Fruit fly (Drosophila melanogaster) whole organism, wandering third instar larva: ENCODE measurements around the gene Ugt302K1.
A peak's percentile ranks its signal among the peaks of the same experiment; 100 is the strongest.

Experiments used
- Abd-B ChIP-seq: fragments of >200 bp; optimal IDR thresholded peaks from 2 replicates; lab custom pipeline; 2017; ENCODE audit warnings: missing biosample characterization, missing genetic modification characterization
- CG32264 ChIP-seq: fragments of 200-800 bp; sonication (Bioruptor generic); optimal IDR thresholded peaks from 2 replicates; lab custom pipeline; 2016; ENCODE audit warnings: missing biosample characterization, missing genetic modification characterization
- CG9705 ChIP-seq: fragments of 200-800 bp; sonication (Bioruptor generic); optimal IDR thresholded peaks from 2 replicates; lab custom pipeline; 2018; ENCODE audit warnings: missing biosample characterization, mild to moderate bottlenecking, missing genetic modification characterization
- CrebA ChIP-seq: fragments of 200-800 bp; sonication (Bioruptor generic); optimal IDR thresholded peaks from 2 replicates; lab custom pipeline; 2016; ENCODE audit warnings: missing biosample characterization, mild to moderate bottlenecking, missing genetic modification characterization, borderline replicate concordance
- Dfd ChIP-seq: fragments of >200 bp; optimal IDR thresholded peaks from 2 replicates; lab custom pipeline; 2017; ENCODE audit warnings: missing biosample characterization, missing genetic modification characterization
- Dif ChIP-seq: fragments of 200-275, 200-300 bp; sonication (Bioruptor generic); optimal IDR thresholded peaks from 2 replicates; lab custom pipeline; 2018; ENCODE audit warnings: missing biosample characterization, missing genetic modification characterization; ENCODE audit not compliant: partially characterized antibody
- GATAd ChIP-seq: sonication (Bioruptor generic); optimal IDR thresholded peaks from 2 replicates; lab custom pipeline; 2016; ENCODE audit warnings: missing biosample characterization, missing genetic modification characterization
- HLH106 ChIP-seq: fragments of 200-800 bp; optimal IDR thresholded peaks from 3 replicates; lab custom pipeline; 2019; ENCODE audit warnings: missing biosample characterization, mild to moderate bottlenecking, missing genetic modification characterization, moderate library complexity
- Hnf4 ChIP-seq: fragments of 200-800 bp; sonication (Bioruptor generic); optimal IDR thresholded peaks from 2 replicates; lab custom pipeline; 2016; ENCODE audit warnings: missing biosample characterization, mild to moderate bottlenecking, missing genetic modification characterization
- Hr78 ChIP-seq: fragments of >200 bp; optimal IDR thresholded peaks from 2 replicates; lab custom pipeline; 2017; ENCODE audit warnings: missing biosample characterization, missing genetic modification characterization
- Hr83 ChIP-seq: fragments of 200-300 bp; sonication (Bioruptor generic); optimal IDR thresholded peaks from 2 replicates; lab custom pipeline; 2016; ENCODE audit warnings: missing biosample characterization, mild to moderate bottlenecking, missing genetic modification characterization, moderate library complexity; ENCODE audit not compliant: poor library complexity, severe bottlenecking
- Jra ChIP-seq: sonication (Bioruptor generic); optimal IDR thresholded peaks from 2 replicates; lab custom pipeline; 2016; ENCODE audit warnings: missing biosample characterization, missing genetic modification characterization
- Mio ChIP-seq: sonication (Bioruptor generic); optimal IDR thresholded peaks from 2 replicates; lab custom pipeline; 2016; ENCODE audit warnings: missing biosample characterization, missing genetic modification characterization
- Myc ChIP-seq: fragments of >200 bp; optimal IDR thresholded peaks from 2 replicates; lab custom pipeline; 2017
- N ChIP-seq: fragments of >200 bp; optimal IDR thresholded peaks from 2 replicates; lab custom pipeline; 2018; ENCODE audit warnings: missing biosample characterization, missing external identifiers, missing genetic modification characterization
- OdsH ChIP-seq: fragments of 200-800 bp; sonication (Bioruptor generic); optimal IDR thresholded peaks from 2 replicates; lab custom pipeline; 2016; ENCODE audit warnings: missing biosample characterization, mild to moderate bottlenecking, missing genetic modification characterization
- Rel ChIP-seq, 2 experiments: fragments of 200-800 bp; sonication (Bioruptor generic) in 1 of 2; optimal IDR thresholded peaks; 2 replicates in 1 of 2; 3 replicates in 1 of 2; lab custom pipeline; 2016 to 2019; ENCODE audit warnings: mild to moderate bottlenecking in 2 of 2, missing biosample characterization in 2 of 2, missing genetic modification characterization in 2 of 2, moderate library complexity in 1 of 2
- Sp1 ChIP-seq: fragments of 200-800 bp; sonication (Bioruptor generic); optimal IDR thresholded peaks from 3 replicates; lab custom pipeline; 2019; ENCODE audit warnings: missing biosample characterization, mild to moderate bottlenecking, missing genetic modification characterization, moderate library complexity
- Vsx2 ChIP-seq: fragments of 200-300, 225-300 bp; sonication (Bioruptor generic); optimal IDR thresholded peaks from 2 replicates; lab custom pipeline; 2018; ENCODE audit warnings: missing biosample characterization, missing genetic modification characterization; ENCODE audit not compliant: partially characterized antibody
- br ChIP-seq: fragments of 200-800 bp; sonication (Bioruptor generic); optimal IDR thresholded peaks from 2 replicates; lab custom pipeline; 2016; ENCODE audit warnings: missing biosample characterization, missing genetic modification characterization
- brk ChIP-seq: fragments of 200-800 bp; sonication (Bioruptor generic); optimal IDR thresholded peaks from 2 replicates; lab custom pipeline; 2016; ENCODE audit warnings: missing biosample characterization, mild to moderate bottlenecking, missing genetic modification characterization
- dl ChIP-seq, 2 experiments: fragments of 175-275, 200-275 bp in 1 of 2; fragments of 200-275 bp in 1 of 2; sonication (Bioruptor generic); optimal IDR thresholded peaks; lab custom pipeline; 2018; ENCODE audit warnings: mild to moderate bottlenecking in 2 of 2, missing biosample characterization in 2 of 2, missing genetic modification characterization in 2 of 2, moderate library complexity in 2 of 2; ENCODE audit not compliant: partially characterized antibody in 2 of 2, insufficient read depth in 1 of 2
- dmrt93B ChIP-seq: fragments of 200-800 bp; sonication (Bioruptor generic); optimal IDR thresholded peaks from 2 replicates; lab custom pipeline; 2018; ENCODE audit warnings: missing biosample characterization, mild to moderate bottlenecking, missing genetic modification characterization
- dsf ChIP-seq: sonication (Bioruptor generic); optimal IDR thresholded peaks from 2 replicates; lab custom pipeline; 2016; ENCODE audit warnings: missing biosample characterization, missing genetic modification characterization, borderline replicate concordance
- ey ChIP-seq: fragments of 200-800 bp; sonication (Bioruptor generic); optimal IDR thresholded peaks from 2 replicates; lab custom pipeline; 2016; ENCODE audit warnings: missing biosample characterization, missing genetic modification characterization
- foxo ChIP-seq, 2 experiments: fragments of 200-800 bp; sonication (Bioruptor generic); optimal IDR thresholded peaks; 2 replicates in 1 of 2; 3 replicates in 1 of 2; lab custom pipeline; 2016 to 2017; ENCODE audit warnings: missing biosample characterization in 2 of 2, missing genetic modification characterization in 2 of 2
- fru ChIP-seq: fragments of 200-800 bp; sonication (Bioruptor generic); optimal IDR thresholded peaks from 3 replicates; lab custom pipeline; 2016; ENCODE audit warnings: missing biosample characterization, mild to moderate bottlenecking, missing genetic modification characterization
- h ChIP-seq: fragments of 200-800 bp; sonication (Bioruptor generic); optimal IDR thresholded peaks from 3 replicates; lab custom pipeline; 2016; ENCODE audit warnings: missing biosample characterization, mild to moderate bottlenecking, missing genetic modification characterization
- jim ChIP-seq: fragments of 175-275, 200-325 bp; sonication (Bioruptor generic); optimal IDR thresholded peaks from 2 replicates; lab custom pipeline; 2016; ENCODE audit warnings: missing biosample characterization, mild to moderate bottlenecking, missing genetic modification characterization
- lola ChIP-seq: fragments of >200 bp; optimal IDR thresholded peaks from 2 replicates; lab custom pipeline; 2017; ENCODE audit warnings: missing biosample characterization, missing genetic modification characterization
- pan ChIP-seq: fragments of >200 bp; optimal IDR thresholded peaks from 2 replicates; lab custom pipeline; 2017
- psq ChIP-seq: fragments of 200-800 bp; sonication (Bioruptor generic); optimal IDR thresholded peaks from 3 replicates; lab custom pipeline; 2017; ENCODE audit warnings: missing biosample characterization, mild to moderate bottlenecking, missing genetic modification characterization, moderate library complexity
- rgr ChIP-seq: fragments of 200-800 bp; sonication (Bioruptor generic); optimal IDR thresholded peaks from 3 replicates; lab custom pipeline; 2016; ENCODE audit warnings: missing biosample characterization, mild to moderate bottlenecking, missing genetic modification characterization
- sage ChIP-seq: fragments of 200-800 bp; sonication (Bioruptor generic); optimal IDR thresholded peaks from 2 replicates; lab custom pipeline; 2016; ENCODE audit warnings: missing biosample characterization, mild to moderate bottlenecking, missing genetic modification characterization
- sv ChIP-seq: fragments of 200-800 bp; sonication (Bioruptor generic); optimal IDR thresholded peaks from 3 replicates; lab custom pipeline; 2016; ENCODE audit warnings: missing biosample characterization, missing genetic modification characterization
- tai ChIP-seq: sonication (Bioruptor generic); optimal IDR thresholded peaks from 2 replicates; lab custom pipeline; 2016; ENCODE audit warnings: missing biosample characterization, missing genetic modification characterization
- usp ChIP-seq: fragments of >200 bp; optimal IDR thresholded peaks from 2 replicates; lab custom pipeline; 2017; ENCODE audit warnings: missing biosample characterization, missing genetic modification characterization
- woc ChIP-seq: sonication (Bioruptor generic); optimal IDR thresholded peaks from 2 replicates; lab custom pipeline; 2016; ENCODE audit warnings: missing biosample characterization, mild to moderate bottlenecking, missing genetic modification characterization

Ugt302K1 gene

dm6 chr3R:11160907-11161306 lies 7.3 kb upstream of the Ugt302K1 start, which contains the start of gene CG4757:
TSS of gene CG4757 (plus strand) at chr3R:11161207.
- TF ChIP-seq psq (GFP tag; lab: Kevin White, UChicago) (no peak), h (GFP tag; lab: Kevin White, UChicago) (no peak), Hr78 (GFP tag; lab: Kevin White, UChicago) (no peak), tai (GFP tag; lab: Kevin White, UChicago) (no peak), brk (GFP tag; lab: Kevin White, UChicago) (no peak), ey (no peak), Hnf4 (GFP tag; lab: Kevin White, UChicago) (no peak), jim (no peak)
- TF ChIP-seq, all 38 proteins: peak for 0

- TF ChIP-seq CG32264 (no peak), Hnf4 (GFP tag; lab: Kevin White, UChicago) (peak; percentile 25), Hr78 (GFP tag; lab: Kevin White, UChicago) (no peak), pan (no peak), jim (peak; percentile 2), sv (GFP tag; lab: Kevin White, UChicago) (no peak), Rel (GFP tag; optimal IDR thresholded peaks at IDR 0.05; lab: Kevin White, UChicago) (no peak), Rel (tag; optimal IDR thresholded peaks at IDR 0.05; lab: Kevin White, UChicago) (no peak), Jra (GFP tag; lab: Kevin White, UChicago) (peak; percentile 68), N (GFP tag; lab: Kevin White, UChicago) (no peak), Dif (peak; percentile 94), rgr (GFP tag; lab: Kevin White, UChicago) (peak; percentile 35), fru (GFP tag; lab: Kevin White, UChicago) (peak; percentile 80), dl (GFP tag; optimal IDR thresholded peaks at IDR 0.05; lab: Kevin White, UChicago; ENCODE audit: insufficient read depth in 1 of 2, partially characterized antibody in 2 of 2) (peak; percentile 89 to 93), CrebA (peak; percentile 1), foxo (GFP tag; optimal IDR thresholded peaks at IDR 0.05; lab: Kevin White, UChicago) (peak in 1 of 2 experiments; percentile 16), ey (no peak), HLH106 (tag; lab: Kevin White, UChicago) (no peak), woc (GFP tag; lab: Kevin White, UChicago) (no peak), tai (GFP tag; lab: Kevin White, UChicago) (no peak), Abd-B (GFP tag; lab: Kevin White, UChicago) (no peak), dsf (GFP tag; lab: Kevin White, UChicago) (no peak), CG9705 (GFP tag; lab: Kevin White, UChicago) (no peak), h (GFP tag; lab: Kevin White, UChicago) (peak; percentile 34), Dfd (GFP tag; lab: Kevin White, UChicago) (no peak), Sp1 (GFP tag; lab: Kevin White, UChicago) (no peak), Hr83 (GFP tag; lab: Kevin White, UChicago) (no peak), usp (GFP tag; lab: Kevin White, UChicago) (no peak), OdsH (no peak), Myc (lab: Kevin White, UChicago) (no peak), lola (GFP tag; lab: Kevin White, UChicago) (no peak), dmrt93B (GFP tag; lab: Kevin White, UChicago) (no peak), brk (GFP tag; lab: Kevin White, UChicago) (peak; percentile 14), Vsx2 (GFP tag; lab: Kevin White, UChicago) (peak; percentile 84), GATAd (no peak), Mio (no peak), br (GFP tag; lab: Kevin White, UChicago) (peak; percentile 38), sage (GFP tag; lab: Kevin White, UChicago) (no peak), psq (GFP tag; lab: Kevin White, UChicago) (peak; percentile 63)
Measured at dm6 chr3R:11156858-11157257, 3.2 kb upstream of the Ugt302K1 start, which contains the start of gene Ugt302C1. TSS of gene Ugt302C1 (plus strand) at chr3R:11157098.
